Worm (Caenorhabditis elegans): ENCODE results near the gene F44A2.3.
A peak's percentile ranks its signal among the peaks of the same experiment; 100 is the strongest.

The F44A2.3 gene

DNA sequence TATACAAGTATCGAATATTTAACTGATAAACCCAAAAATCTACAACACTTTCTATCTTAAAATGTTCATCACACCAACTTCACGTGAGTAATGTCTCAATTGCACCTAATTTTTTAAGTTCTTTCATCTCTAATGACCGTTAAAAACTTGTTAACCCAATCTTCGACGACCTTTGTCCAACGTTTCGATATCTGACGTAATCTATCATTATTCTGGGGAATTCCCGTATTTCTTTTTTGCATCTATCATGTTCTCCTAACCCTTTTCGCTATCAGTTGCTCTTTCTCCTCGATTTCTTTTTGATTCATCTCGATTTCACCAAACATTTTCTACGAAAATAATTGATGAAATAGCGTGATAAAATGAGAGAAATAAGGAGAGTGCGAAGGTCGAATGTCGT is 22.5 kb downstream of the F44A2.3 start:
- TF ChIP-seq W03F9.2 (tag; optimal IDR thresholded peaks at IDR 0.05) (no peak), dao-5 (tag; optimal IDR thresholded peaks at IDR 0.05) (no peak), him-1 (tag; optimal IDR thresholded peaks at IDR 0.05) (no peak)

DNA sequence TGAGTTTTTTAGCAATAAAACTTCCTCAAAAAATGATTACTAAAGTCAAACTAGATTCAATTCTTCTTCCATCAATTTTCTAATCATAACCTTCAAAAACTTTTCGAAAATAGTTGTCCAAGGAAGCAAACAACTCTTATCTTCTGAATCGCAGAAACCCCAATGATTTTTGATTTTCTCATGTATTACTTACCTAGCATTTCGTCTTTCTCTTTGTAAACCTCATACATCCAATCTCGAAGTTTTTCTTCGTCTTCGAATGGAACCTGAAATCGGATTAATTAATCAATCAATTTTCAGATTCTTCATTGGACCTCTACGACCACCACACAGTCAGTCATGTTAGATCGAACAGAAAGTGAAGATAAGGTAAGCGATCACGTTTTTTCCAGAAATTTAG is 23.5 kb downstream of the F44A2.3 start, which contains the start of gene K07B1.4:
Gene K07B1.4, plus strand, starts transcription at position 301 of the 400 bp plus-strand sequence.
- no peak for TF ChIP-seq W03F9.2 (tag; optimal IDR thresholded peaks at IDR 0.05)
- TF ChIP-seq dao-5 (tag; optimal IDR thresholded peaks at IDR 0.05): no peak
- TF ChIP-seq him-1 (tag; optimal IDR thresholded peaks at IDR 0.05): no peak

DNA sequence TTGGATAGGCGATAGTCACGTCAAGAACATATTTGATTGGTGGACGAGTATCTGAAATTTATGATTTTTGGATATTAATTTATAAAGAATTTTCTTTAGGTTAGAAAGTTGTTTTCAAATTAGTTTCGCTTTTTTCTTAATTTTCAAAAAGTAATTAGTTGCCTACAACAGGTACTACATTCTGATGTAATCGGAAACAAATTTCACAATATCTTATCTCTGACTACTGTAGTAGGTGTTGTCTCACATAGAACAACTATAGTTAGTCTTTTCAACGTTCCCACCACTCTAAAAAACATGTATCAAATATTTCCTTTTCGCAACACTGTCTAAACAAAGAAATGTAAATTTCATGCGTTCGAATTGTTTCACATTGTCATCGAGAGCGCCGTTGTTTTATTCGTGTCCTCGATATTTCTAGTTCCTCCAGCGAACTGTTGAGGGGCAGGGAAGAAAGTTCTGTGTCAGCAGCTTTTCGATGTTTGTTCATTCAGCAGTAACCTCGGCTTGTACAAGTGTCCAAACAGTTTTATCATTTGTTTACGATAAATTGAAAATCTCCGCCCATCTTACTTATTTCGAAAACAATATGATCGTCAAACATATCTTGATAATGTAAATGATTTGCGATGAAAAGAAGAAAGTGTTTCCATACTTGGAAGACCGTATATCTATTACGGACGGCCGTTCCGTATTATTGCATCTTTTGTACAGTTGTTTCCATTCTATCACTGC is 24.2 kb downstream of the F44A2.3 start:
- TF ChIP-seq W03F9.2 (tag; optimal IDR thresholded peaks at IDR 0.05) (no peak), him-1 (tag; optimal IDR thresholded peaks at IDR 0.05) (no peak), dao-5 (tag; optimal IDR thresholded peaks at IDR 0.05) (no peak)

DNA sequence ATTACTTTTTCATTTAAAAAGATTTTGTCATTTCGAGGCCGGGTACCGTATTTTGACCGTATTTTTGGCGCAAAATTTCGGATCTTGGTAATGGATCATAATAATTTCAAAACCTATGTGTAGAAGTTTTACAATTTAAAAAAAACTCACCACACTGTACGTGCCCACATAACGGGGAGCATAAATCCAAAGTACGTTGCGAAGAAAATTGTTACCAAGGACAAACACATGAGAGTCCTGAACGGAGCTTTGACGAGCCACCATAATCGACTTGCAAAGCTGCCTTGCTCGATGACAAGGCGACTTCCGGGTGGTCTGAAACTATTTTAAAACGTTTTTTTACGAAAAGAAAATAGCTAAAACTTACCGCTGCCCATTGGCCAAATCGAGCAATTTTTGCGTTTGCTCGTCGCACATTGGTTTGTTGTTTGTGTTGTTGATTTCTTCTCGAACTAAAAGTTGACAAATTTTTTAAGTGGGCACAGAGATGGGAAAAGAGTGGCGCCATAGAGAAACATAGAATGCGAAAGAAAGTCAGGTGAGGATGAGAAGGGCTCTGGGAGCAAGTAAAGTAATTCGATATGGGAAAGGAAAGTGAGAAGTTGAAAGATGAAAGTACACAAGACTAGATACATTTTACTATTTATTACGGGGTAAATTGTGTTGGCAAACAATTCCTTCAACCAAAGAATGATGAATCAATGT is 27.5 kb downstream of the F44A2.3 start:
- TF ChIP-seq dao-5 (tag; optimal IDR thresholded peaks at IDR 0.05): no peak
- no peak for TF ChIP-seq him-1 (tag; optimal IDR thresholded peaks at IDR 0.05)
- no peak for TF ChIP-seq W03F9.2 (tag; optimal IDR thresholded peaks at IDR 0.05)

DNA sequence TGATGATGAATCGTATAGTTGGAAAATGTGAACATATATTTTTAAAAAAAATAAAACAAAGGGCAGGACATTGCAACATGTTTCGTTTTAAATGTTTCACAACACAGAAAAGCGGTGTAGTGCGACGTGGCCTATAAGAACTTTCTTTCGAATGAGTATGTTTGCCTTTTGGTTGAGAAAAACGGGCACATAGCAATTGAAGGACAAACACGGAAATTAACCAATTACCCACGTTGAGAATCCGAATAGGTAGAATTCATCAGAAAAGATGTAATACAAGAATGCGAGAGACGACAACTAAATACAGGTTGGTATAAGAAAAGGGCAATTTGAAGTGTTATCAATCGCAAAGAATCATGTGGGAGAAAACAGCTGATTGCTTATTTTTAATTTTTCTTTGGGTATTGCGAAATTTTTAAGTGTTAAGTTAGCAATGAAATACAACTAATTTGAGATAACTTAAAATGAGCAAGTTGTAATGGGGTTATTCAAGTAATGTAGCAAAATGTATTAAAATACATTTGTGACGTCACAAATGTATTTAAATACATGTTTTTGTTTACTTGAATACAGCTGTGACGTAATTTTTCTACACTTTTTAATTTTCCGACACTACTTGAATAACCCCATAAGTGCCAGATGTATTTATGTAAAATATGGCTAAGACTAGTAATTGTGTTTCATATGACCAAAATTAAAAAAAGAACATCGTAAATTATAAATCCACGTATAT is 28.3 kb downstream of the F44A2.3 start, which contains the start of gene acl-14:
Gene acl-14, minus strand, starts transcription at position 316 of the 733 bp plus-strand sequence.
- no peak for TF ChIP-seq W03F9.2 (tag; optimal IDR thresholded peaks at IDR 0.05)
- TF ChIP-seq dao-5 (tag; optimal IDR thresholded peaks at IDR 0.05): no peak
- TF ChIP-seq him-1 (tag; optimal IDR thresholded peaks at IDR 0.05): no peak

DNA sequence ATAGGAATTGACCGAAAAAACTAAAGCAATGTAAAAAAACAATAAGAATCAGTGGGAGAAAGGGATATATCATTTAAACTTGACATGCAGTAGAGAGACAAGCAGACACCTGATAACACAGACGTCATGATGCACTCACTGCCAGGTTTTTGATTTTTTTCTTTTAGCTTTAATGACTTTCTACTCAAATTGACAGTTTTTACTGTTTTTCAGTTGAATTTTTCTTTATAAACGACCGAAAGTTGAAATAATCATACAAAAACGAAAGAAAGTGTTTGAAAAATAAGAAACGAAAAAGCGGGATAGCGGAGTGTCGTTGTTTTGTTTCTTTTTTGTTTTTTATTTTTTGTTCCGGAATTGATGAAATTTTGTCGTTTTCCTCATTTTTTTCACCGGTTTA is 29.0 kb downstream of the F44A2.3 start, which contains the start of gene ucp-4:
Gene ucp-4, plus strand, starts transcription at position 83 of the 400 bp plus-strand sequence.
- peak; percentile 29 for TF ChIP-seq W03F9.2 (tag; optimal IDR thresholded peaks at IDR 0.05)
- no peak for TF ChIP-seq him-1 (tag; optimal IDR thresholded peaks at IDR 0.05)

DNA sequence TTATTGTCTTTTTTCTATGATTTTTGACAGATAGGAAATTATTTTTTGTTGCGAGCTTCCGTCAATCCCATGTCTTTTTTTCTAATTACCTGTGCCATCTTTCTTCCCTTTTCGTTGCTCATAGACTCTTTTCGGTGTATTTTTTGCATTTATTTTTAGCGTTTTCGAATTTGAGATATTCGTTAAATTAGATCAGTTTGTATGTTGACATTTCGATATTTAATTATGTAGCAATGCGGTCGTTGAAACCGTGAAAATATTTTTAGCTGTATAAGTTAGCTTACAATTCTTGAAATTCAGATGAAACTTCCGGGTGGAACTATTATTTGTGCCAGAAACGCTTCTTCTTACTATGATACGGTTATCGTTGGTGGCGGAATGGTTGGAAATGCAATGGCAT is 31.2 kb downstream of the F44A2.3 start, which contains the start of gene coq-6:
Gene coq-6, plus strand, starts transcription at position 301 of the 400 bp plus-strand sequence.
- TF ChIP-seq him-1 (tag; optimal IDR thresholded peaks at IDR 0.05) (no peak), W03F9.2 (tag; optimal IDR thresholded peaks at IDR 0.05) (no peak), dao-5 (tag; optimal IDR thresholded peaks at IDR 0.05) (no peak)

DNA sequence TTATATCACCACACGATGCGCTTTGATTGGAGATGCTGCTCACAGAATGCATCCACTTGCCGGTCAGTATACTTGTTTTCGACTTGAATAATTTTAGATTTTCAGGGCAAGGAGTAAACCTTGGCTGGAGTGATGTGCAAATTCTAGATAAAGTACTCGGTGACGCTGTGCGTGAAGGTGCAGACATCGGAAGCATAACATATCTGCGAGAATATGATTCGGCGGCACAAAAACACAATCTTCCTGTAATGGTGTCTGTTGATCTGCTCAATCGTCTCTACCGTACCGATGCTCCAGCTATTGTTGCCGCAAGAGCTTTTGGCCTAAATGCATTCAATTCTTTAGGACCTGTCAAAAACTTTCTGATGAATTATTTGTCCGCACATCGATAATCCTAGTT is 33.2 kb downstream of the F44A2.3 start:
- TF ChIP-seq him-1 (tag; optimal IDR thresholded peaks at IDR 0.05): no peak
- TF ChIP-seq dao-5 (tag; optimal IDR thresholded peaks at IDR 0.05): no peak
- TF ChIP-seq W03F9.2 (tag; optimal IDR thresholded peaks at IDR 0.05): no peak

DNA sequence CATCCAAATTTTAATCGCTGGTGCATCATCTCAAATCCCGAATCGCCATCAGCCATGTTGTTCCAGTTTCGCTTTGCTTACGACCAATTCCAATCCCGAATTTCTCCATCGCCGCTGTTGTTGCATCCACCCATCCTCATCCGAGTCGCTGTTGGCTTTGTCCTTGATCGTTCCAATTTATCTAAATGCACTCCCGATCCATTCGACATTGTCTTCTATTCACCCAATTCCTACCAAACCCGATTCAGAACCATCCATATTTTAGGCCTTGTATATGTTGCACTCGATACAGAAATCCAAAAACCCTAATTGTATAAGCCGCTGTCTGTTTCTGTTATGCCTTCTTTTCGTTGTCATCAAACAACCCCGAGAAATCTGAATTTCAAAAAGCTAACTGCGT is 35.1 kb downstream of the F44A2.3 start:
- no peak for TF ChIP-seq dao-5 (tag; optimal IDR thresholded peaks at IDR 0.05)

DNA sequence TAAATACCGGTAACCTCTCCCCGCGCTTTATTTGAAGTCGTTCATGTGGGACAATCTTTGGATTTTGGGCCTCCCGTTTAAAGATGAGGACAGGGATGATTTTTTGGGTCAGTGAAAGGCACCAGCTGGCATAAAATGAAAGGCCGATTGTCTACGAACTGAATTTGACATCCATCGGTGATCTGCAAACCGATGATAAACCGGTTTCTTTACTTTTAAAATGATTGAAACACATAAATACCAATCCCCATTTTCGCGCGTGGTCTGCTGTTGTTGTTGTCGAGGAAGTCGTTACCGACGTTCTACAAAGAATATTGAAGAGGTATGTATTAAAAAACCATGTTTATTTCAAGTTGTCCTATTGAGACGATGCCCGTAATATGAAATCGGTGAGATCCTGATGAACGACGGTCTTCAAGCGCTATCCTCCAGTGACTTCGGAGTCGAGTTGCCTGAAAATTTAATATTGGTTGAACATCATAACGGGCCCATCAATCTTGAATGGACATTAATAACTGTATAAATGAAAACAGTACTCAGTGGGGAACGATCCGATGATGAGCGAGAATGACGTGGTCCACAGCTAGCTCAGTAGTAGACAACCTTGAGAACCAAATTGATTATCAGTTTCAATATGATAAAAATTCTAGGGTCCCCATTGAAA is 37.9 kb downstream of the F44A2.3 start:
- TF ChIP-seq him-1 (tag; optimal IDR thresholded peaks at IDR 0.05) (no peak), W03F9.2 (tag; optimal IDR thresholded peaks at IDR 0.05) (no peak), dao-5 (tag; optimal IDR thresholded peaks at IDR 0.05) (no peak)

DNA sequence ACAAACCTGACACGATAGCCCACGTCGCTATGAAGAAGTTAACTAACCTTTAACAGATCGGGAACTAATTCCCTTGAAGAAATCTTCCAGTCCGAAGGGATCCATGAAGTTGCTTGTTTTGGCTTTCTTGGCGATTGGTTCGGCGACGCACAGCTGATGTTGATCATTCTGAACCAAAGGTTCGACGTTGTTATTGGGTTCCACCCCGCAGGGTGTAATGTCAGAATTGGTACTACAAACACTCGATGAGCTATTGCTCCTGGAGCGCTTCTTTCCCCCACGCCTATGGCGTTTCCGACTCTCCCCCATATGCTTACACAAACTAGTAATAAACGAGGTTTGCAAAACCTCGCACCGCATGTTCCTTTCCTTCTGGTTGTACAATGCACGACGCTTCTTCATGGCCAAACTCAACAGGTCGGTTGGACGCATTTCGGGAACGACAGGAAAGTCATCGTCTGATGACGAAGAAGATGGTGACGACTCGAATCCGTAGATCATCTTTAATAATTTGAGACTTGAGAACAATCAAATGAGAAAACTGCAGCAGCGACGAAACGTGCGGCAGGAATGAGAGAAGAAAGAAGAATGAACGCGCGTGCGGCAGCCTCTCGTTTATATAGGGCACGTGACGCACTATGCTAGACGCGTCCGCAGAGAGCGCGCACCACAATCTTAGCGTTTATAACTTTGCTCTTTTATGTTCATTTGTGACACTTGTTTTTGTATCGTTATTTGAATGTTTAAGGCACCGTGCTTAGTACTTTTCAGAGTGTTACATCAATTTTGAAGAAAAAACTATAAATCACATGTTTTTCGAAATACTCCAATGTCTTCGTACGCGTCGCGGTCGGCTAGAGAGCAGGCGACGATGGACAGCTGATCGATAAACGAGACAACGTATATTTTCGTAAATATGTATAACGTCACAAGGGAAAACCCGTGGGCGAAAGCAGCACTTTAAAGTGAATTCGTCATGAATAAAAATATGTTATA is 38.7 kb downstream of the F44A2.3 start, which contains the start of gene tos-1:
Gene tos-1, minus strand, starts transcription at position 575 of the 996 bp plus-strand sequence.
- peak; percentile 89 for TF ChIP-seq W03F9.2 (tag; optimal IDR thresholded peaks at IDR 0.05)
- peak; percentile 96 for TF ChIP-seq him-1 (tag; optimal IDR thresholded peaks at IDR 0.05)
- no peak for TF ChIP-seq dao-5 (tag; optimal IDR thresholded peaks at IDR 0.05)

DNA sequence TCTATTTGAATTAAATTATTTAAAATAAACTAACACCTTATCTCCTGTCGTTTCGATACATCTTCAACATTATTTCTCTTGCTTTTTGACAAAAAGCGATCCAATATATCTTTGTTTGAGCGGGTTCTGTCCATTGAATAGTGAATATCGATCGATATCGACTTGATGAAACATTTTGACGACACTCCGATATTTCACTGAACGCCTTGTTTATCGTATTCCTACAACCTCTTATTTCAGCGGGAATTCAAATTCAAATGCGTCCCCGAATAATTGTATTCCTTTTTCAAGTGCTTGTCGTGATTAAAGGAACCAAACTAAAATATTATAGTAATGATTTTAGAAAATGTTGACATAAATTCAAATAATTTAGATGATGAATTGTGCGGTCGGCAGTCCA is 41.6 kb downstream of the F44A2.3 start, which contains the start of the genes K07B1.7 and try-5:
Gene K07B1.7, minus strand, starts transcription at position 159 of the 400 bp plus-strand sequence.
Gene try-5, plus strand, starts transcription at position 241 of the 400 bp plus-strand sequence.
- TF ChIP-seq W03F9.2 (tag; optimal IDR thresholded peaks at IDR 0.05) (no peak), dao-5 (tag; optimal IDR thresholded peaks at IDR 0.05) (no peak), him-1 (tag; optimal IDR thresholded peaks at IDR 0.05) (no peak)
